Worm (Caenorhabditis elegans): ENCODE results near the gene srtx-1.
A peak's percentile ranks its signal among the peaks of the same experiment; 100 is the strongest.

Gene srtx-1

ce11 chrIV:7393700-7394099, 27.3 kb upstream of the srtx-1 start, which contains the start of gene pitr-1:
TSS of gene pitr-1 (plus strand) at chrIV:7394085.
- peak; percentile 21 for TF ChIP-seq rnt-1 (tag; optimal IDR thresholded peaks at IDR 0.05)
- TF ChIP-seq efl-1 (optimal IDR thresholded peaks at IDR 0.05) = no peak
- TF ChIP-seq efl-1 (GFP tag; optimal IDR thresholded peaks at IDR 0.05 in 1 of 2) = peak in 1 of 2 experiments; percentile 44
- TF ChIP-seq nhr-11 (tag; optimal IDR thresholded peaks at IDR 0.05) = no peak
- no peak for TF ChIP-seq pax-3 (tag; optimal IDR thresholded peaks at IDR 0.05)
- no peak for TF ChIP-seq unc-86 (tag; optimal IDR thresholded peaks at IDR 0.05)
- peak; percentile 43 for TF ChIP-seq nhr-71 (tag; optimal IDR thresholded peaks at IDR 0.05)
- peak; percentile 6 for TF ChIP-seq nhr-90 (tag; optimal IDR thresholded peaks at IDR 0.05; ENCODE audit: poor library complexity)
- peak in 1 of 2 experiments; percentile 33 for TF ChIP-seq lin-35 (GFP tag; optimal IDR thresholded peaks at IDR 0.05)
- TF ChIP-seq lin-14 (GFP tag; optimal IDR thresholded peaks at IDR 0.05) = peak; percentile 9
- no peak for TF ChIP-seq nhr-85 (tag)
- peak; percentile 54 for TF ChIP-seq pqm-1 (tag; optimal IDR thresholded peaks at IDR 0.05)
- no peak for TF ChIP-seq unc-130 (tag; optimal IDR thresholded peaks at IDR 0.05)
- no peak for TF ChIP-seq nhr-77 (tag; optimal IDR thresholded peaks at IDR 0.05)
- no peak for TF ChIP-seq pag-3 (tag; optimal IDR thresholded peaks at IDR 0.05; ENCODE audit: borderline replicate concordance, insufficient read depth)
- peak; percentile 87 for TF ChIP-seq elt-2 (tag; optimal IDR thresholded peaks at IDR 0.05)
- TF ChIP-seq fkh-8 (tag; optimal IDR thresholded peaks at IDR 0.05) = no peak
- no peak for TF ChIP-seq skn-1 (tag; optimal IDR thresholded peaks at IDR 0.05)
- no peak for TF ChIP-seq dsc-1 (tag; optimal IDR thresholded peaks at IDR 0.05)
- TF ChIP-seq snu-23 (GFP tag; optimal IDR thresholded peaks at IDR 0.05) = no peak

- TF ChIP-seq fkh-10 (GFP tag; optimal IDR thresholded peaks at IDR 0.05) (no peak), snu-23 (GFP tag; optimal IDR thresholded peaks at IDR 0.05) (no peak), mep-1 (tag; optimal IDR thresholded peaks at IDR 0.05) (no peak), lin-14 (GFP tag; optimal IDR thresholded peaks at IDR 0.05) (peak; percentile 5), efl-1 (optimal IDR thresholded peaks at IDR 0.05) (no peak), efl-1 (GFP tag; optimal IDR thresholded peaks at IDR 0.05 in 1 of 2) (peak in 1 of 2 experiments; percentile 77), rnt-1 (tag; optimal IDR thresholded peaks at IDR 0.05) (no peak), ceh-63 (GFP tag; optimal IDR thresholded peaks at IDR 0.05) (no peak), isw-1 (GFP tag; IDR thresholded peaks at IDR 0.05) (no peak), C04F5.9 (tag; optimal IDR thresholded peaks at IDR 0.05) (no peak), hlh-4 (tag; optimal IDR thresholded peaks at IDR 0.05) (no peak), sup-37 (GFP tag; optimal IDR thresholded peaks at IDR 0.05) (no peak), efl-3 (GFP tag; optimal IDR thresholded peaks at IDR 0.05) (no peak), nhr-84 (tag; optimal IDR thresholded peaks at IDR 0.05) (no peak), unc-86 (tag; optimal IDR thresholded peaks at IDR 0.05) (no peak), tbx-2 (tag; optimal IDR thresholded peaks at IDR 0.05) (peak; percentile 30), mab-9 (GFP tag; IDR thresholded peaks at IDR 0.05) (no peak), nhr-47 (tag; optimal IDR thresholded peaks at IDR 0.05) (no peak)
Observed at ce11 chrIV:7397507-7397906, 23.5 kb upstream of the srtx-1 start.

- no peak for TF ChIP-seq hpl-2 (GFP tag; optimal IDR thresholded peaks at IDR 0.05)
- TF ChIP-seq hlh-17 (GFP tag; optimal IDR thresholded peaks at IDR 0.05; ENCODE audit: borderline replicate concordance) = no peak
- peak; percentile 45 for TF ChIP-seq nhr-71 (tag; optimal IDR thresholded peaks at IDR 0.05)
- TF ChIP-seq lsy-2 (tag; optimal IDR thresholded peaks at IDR 0.05) = peak in 1 of 2 experiments; percentile 14
- TF ChIP-seq swsn-7 (tag; optimal IDR thresholded peaks at IDR 0.05) = peak; percentile 14
- TF ChIP-seq rnt-1 (tag; optimal IDR thresholded peaks at IDR 0.05) = peak; percentile 35
- peak; percentile 58 for TF ChIP-seq fkh-10 (GFP tag; optimal IDR thresholded peaks at IDR 0.05)
- TF ChIP-seq ces-1 (GFP tag; optimal IDR thresholded peaks at IDR 0.05) = no peak
- TF ChIP-seq skn-1 (tag; optimal IDR thresholded peaks at IDR 0.05) = peak; percentile 33
- peak; percentile 39 for TF ChIP-seq dsc-1 (tag; optimal IDR thresholded peaks at IDR 0.05)
- TF ChIP-seq ceh-82 (tag; optimal IDR thresholded peaks at IDR 0.05) = peak in 1 of 3 experiments; percentile 39
- peak; percentile 40 for TF ChIP-seq unc-86 (tag; optimal IDR thresholded peaks at IDR 0.05)
- peak; percentile 20 for TF ChIP-seq snu-23 (GFP tag; optimal IDR thresholded peaks at IDR 0.05)
- no peak for TF ChIP-seq elt-2 (tag; optimal IDR thresholded peaks at IDR 0.05)
- TF ChIP-seq nhr-20 (tag; optimal IDR thresholded peaks at IDR 0.05) = peak; percentile 24
- no peak for TF ChIP-seq blmp-1 (tag; optimal IDR thresholded peaks at IDR 0.05)
- TF ChIP-seq isw-1 (GFP tag; IDR thresholded peaks at IDR 0.05) = no peak
- peak; percentile 31 for TF ChIP-seq unc-130 (tag; optimal IDR thresholded peaks at IDR 0.05)
- TF ChIP-seq mep-1 (tag; optimal IDR thresholded peaks at IDR 0.05) = no peak
- peak; percentile 81 for TF ChIP-seq lin-14 (GFP tag; optimal IDR thresholded peaks at IDR 0.05)
- TF ChIP-seq lir-3 (tag; optimal IDR thresholded peaks at IDR 0.05; ENCODE audit: poor library complexity) = no peak
Observed at ce11 chrIV:7400502-7401118, 20.4 kb upstream of the srtx-1 start.

Data from whole organism, L1 larva.